Worm (Caenorhabditis elegans): ENCODE results near the gene T19C3.6.
A peak's percentile ranks its signal among the peaks of the same experiment; 100 is the strongest.

Gene T19C3.6

DNA sequence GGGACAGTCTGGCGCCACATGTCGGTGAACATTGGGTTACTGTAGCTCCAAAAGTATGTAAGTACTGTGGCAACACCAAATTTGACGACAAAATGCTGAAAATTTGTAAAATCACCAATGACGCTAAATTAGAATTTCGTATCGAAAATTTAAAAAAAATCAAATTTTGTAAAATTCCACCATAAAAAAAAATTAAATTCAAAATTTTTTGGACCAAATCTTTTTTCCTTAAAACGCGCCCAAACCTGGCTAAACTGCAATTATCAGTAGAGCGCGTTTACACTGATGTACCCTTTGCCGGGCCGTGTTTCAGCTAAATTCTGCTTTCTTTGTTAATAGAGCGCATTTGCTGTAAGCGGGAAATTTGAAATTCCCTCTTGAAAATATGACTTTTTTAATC lies at the start of gene T19C3.6:
T19C3.6 (minus strand) TSS at position 101 of the 400 bp plus-strand sequence.
- TF ChIP-seq blmp-1 (tag; optimal IDR thresholded peaks at IDR 0.05) (no peak), mab-5 (tag; optimal IDR thresholded peaks at IDR 0.05) (no peak), ztf-11 (tag; optimal IDR thresholded peaks at IDR 0.05) (no peak), unc-62 (GFP tag; optimal IDR thresholded peaks at IDR 0.05) (no peak), ham-2 (GFP tag; optimal IDR thresholded peaks at IDR 0.05) (no peak), bed-3 (GFP tag; optimal IDR thresholded peaks at IDR 0.05) (no peak), unc-39 (tag; optimal IDR thresholded peaks at IDR 0.05) (no peak), pha-4 (tag; optimal IDR thresholded peaks at IDR 0.05) (no peak), sem-2 (GFP tag; optimal IDR thresholded peaks at IDR 0.05) (no peak), unc-120 (tag; optimal IDR thresholded peaks at IDR 0.05; ENCODE audit: poor library complexity, severe bottlenecking) (no peak), ceh-43 (GFP tag; optimal IDR thresholded peaks at IDR 0.05) (no peak), ces-1 (GFP tag; optimal IDR thresholded peaks at IDR 0.05) (no peak), hlh-1 (tag; optimal IDR thresholded peaks at IDR 0.05) (no peak), nhr-12 (tag; optimal IDR thresholded peaks at IDR 0.05) (no peak), zip-8 (tag; optimal IDR thresholded peaks at IDR 0.05) (no peak), elt-3 (tag; optimal IDR thresholded peaks at IDR 0.05) (no peak), tbx-8 (GFP tag; optimal IDR thresholded peaks at IDR 0.05) (no peak), nhr-76 (tag; optimal IDR thresholded peaks at IDR 0.05) (no peak), ceh-39 (tag; optimal IDR thresholded peaks at IDR 0.05) (no peak), flh-1 (GFP tag; optimal IDR thresholded peaks at IDR 0.05) (no peak)

DNA sequence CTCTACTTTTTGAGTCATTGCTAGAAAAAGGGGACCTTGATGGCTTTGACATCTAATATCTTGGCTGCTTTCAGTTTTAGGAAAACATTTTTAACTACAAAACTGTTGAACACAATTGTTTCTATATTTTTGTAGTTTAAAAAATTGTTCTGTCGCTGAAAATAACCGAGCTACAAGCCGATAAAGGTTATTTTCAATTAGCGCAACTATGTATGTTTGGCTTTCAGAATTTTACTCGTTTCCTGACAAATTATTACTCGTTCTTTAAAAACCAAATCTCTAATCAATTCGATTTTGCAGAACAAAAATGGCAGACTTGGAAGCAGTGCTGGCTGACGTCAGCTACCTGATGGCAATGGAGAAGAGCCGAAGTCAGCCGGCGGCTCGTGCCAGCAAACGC lies 44.5 kb upstream of the T19C3.6 start, which contains the start of gene grk-2:
grk-2 (plus strand) TSS at position 301 of the 400 bp plus-strand sequence.
- TF ChIP-seq mab-5 (tag; optimal IDR thresholded peaks at IDR 0.05) (no peak), lin-13 (tag; optimal IDR thresholded peaks at IDR 0.05) (no peak), sem-2 (GFP tag; optimal IDR thresholded peaks at IDR 0.05) (no peak), ceh-43 (GFP tag; optimal IDR thresholded peaks at IDR 0.05) (no peak), lsy-2 (tag; optimal IDR thresholded peaks at IDR 0.05) (no peak), elt-1 (tag; optimal IDR thresholded peaks at IDR 0.05; ENCODE audit: borderline replicate concordance, insufficient read depth) (no peak), ceh-83 (GFP tag; optimal IDR thresholded peaks at IDR 0.05) (no peak), M03D4.4 (tag; optimal IDR thresholded peaks at IDR 0.05) (no peak), drap-1 (GFP tag; optimal IDR thresholded peaks at IDR 0.05) (no peak), nhr-76 (tag; optimal IDR thresholded peaks at IDR 0.05) (no peak), tbx-8 (GFP tag; optimal IDR thresholded peaks at IDR 0.05) (no peak), nhr-237 (tag; optimal IDR thresholded peaks at IDR 0.05) (no peak), hlh-1 (tag; optimal IDR thresholded peaks at IDR 0.05) (no peak), elt-3 (tag; optimal IDR thresholded peaks at IDR 0.05) (no peak)

DNA sequence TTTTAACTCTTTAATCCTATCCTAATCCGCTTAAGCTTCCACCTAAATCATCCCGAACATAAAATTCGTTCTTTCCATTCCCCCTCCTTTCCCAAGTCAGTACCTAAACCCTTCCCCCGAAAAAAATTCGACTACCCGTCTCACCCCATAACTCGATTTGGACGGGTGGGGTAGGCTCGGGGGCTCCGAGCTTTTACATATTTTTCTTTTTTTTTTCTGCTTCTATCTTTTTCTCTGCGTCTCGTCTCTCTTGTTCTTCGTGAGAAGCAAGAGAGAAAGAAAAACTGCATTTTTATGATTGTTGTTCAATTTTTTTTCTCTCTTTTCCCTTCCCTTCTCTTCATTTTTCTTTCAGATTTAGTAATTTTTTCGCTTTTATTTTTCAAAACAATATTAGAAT lies 44.1 kb upstream of the T19C3.6 start:
- TF ChIP-seq ces-1 (GFP tag; optimal IDR thresholded peaks at IDR 0.05) (peak; percentile 96), M03D4.4 (tag; optimal IDR thresholded peaks at IDR 0.05) (no peak)

DNA sequence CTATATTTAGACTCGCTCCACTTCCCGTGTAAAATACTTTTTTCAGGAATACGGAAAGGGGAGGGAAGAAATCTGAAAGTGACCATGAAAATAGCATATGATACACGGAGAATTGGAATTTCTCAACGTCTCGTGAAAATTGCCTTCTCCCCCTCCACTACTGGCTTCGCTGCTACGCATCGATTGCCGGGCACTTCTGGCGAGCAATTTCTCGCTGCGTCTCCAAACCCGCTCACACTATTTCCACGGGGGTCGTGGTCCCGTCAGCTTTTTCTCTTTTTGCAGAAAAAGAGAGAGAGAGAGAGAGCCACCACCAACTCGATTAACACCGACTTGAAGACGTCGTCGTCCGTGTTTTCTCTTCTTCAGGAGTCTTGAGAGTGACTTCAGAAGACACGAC lies 39.7 kb upstream of the T19C3.6 start:
- TF ChIP-seq hlh-1 (tag; optimal IDR thresholded peaks at IDR 0.05) (no peak), mep-1 (tag; optimal IDR thresholded peaks at IDR 0.05) (peak; percentile 41), ces-1 (GFP tag; optimal IDR thresholded peaks at IDR 0.05) (peak; percentile 97), unc-62 (GFP tag; optimal IDR thresholded peaks at IDR 0.05) (no peak), unc-120 (tag; optimal IDR thresholded peaks at IDR 0.05; ENCODE audit: poor library complexity, severe bottlenecking) (peak; percentile 35)

DNA sequence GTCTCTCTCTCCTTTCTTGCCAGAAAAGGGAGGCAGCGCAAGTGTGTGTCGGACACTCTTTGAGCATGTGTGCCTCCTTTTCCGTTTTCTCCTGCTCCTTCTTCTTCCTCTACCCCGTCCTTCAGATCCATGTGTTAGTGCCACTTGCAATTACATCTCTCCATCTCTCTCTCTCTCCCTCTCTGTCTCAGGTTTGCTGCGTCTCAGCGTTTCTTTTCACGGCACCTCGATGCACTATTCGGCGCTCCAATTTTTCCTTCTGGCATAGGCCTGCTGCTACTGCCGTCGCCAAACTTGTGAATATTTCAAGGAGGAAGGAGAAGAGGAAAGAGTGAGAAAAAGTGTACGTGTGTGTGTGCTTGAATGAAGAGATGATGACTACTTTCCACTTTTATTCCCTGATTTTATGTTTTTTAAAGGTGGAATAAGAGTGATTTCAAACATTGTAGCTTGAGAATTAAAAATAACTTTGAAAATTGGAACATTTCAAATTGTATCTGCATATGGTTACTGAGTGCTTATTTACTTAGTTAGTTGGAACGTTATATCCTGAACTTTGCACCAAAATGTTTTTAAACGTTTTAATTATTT lies 37.1 kb upstream of the T19C3.6 start, which contains the start of gene W02B3.3:
W02B3.3 (minus strand) TSS at position 131 of the 591 bp plus-strand sequence.
- peak; percentile 37 for TF ChIP-seq unc-120 (tag; optimal IDR thresholded peaks at IDR 0.05; ENCODE audit: poor library complexity, severe bottlenecking)
- TF ChIP-seq sptf-1 (tag; optimal IDR thresholded peaks at IDR 0.05), result no peak
- TF ChIP-seq ces-1 (GFP tag; optimal IDR thresholded peaks at IDR 0.05), result peak; percentile 93

DNA sequence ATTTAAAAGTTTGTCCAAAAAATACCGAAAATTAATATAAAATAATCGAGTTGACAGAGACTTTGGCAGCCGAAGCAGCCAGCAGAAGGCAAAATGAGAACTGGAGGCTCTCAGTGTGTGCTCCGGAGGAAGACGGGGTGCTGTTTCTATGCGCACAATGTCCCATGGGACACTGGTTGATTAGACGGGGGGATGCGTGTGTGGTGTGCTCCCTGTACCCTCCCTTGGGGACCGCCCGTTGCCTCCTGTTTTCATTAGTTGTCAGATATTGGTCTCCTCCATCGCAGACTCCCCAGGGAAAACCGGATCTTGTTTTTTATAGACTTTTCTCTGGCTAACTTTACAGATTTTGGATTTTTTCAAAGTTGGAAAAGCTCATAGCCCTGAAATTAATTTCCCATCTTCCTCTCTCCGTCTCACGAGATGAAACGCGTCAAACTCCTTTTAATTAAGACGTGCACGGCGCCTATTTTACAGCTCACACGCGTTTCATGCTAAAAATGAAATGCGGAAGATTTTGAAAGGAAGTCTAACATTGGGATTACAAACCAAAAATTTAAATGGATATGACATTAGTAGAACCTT lies 33.9 kb upstream of the T19C3.6 start, which contains the start of gene C09F5.3:
C09F5.3 (minus strand) TSS at position 94 of the 585 bp plus-strand sequence.
- TF ChIP-seq lin-13 (tag; optimal IDR thresholded peaks at IDR 0.05) (no peak), mab-5 (tag; optimal IDR thresholded peaks at IDR 0.05) (no peak), lsy-2 (tag; optimal IDR thresholded peaks at IDR 0.05) (no peak), tbx-8 (GFP tag; optimal IDR thresholded peaks at IDR 0.05) (no peak), drap-1 (GFP tag; optimal IDR thresholded peaks at IDR 0.05) (no peak), bed-3 (GFP tag; optimal IDR thresholded peaks at IDR 0.05) (no peak), elt-1 (tag; optimal IDR thresholded peaks at IDR 0.05; ENCODE audit: borderline replicate concordance, insufficient read depth) (no peak), nhr-28 (tag; optimal IDR thresholded peaks at IDR 0.05) (no peak), mls-2 (tag; optimal IDR thresholded peaks at IDR 0.05) (no peak), nhr-12 (tag; optimal IDR thresholded peaks at IDR 0.05) (no peak), snpc-4 (tag; optimal IDR thresholded peaks at IDR 0.05) (no peak), sptf-1 (tag; optimal IDR thresholded peaks at IDR 0.05) (no peak), ceh-43 (GFP tag; optimal IDR thresholded peaks at IDR 0.05) (no peak), sem-2 (GFP tag; optimal IDR thresholded peaks at IDR 0.05) (no peak), ham-2 (GFP tag; optimal IDR thresholded peaks at IDR 0.05) (no peak), flh-1 (GFP tag; optimal IDR thresholded peaks at IDR 0.05) (no peak), elt-3 (tag; optimal IDR thresholded peaks at IDR 0.05) (no peak), zip-8 (tag; optimal IDR thresholded peaks at IDR 0.05) (no peak), ceh-83 (GFP tag; optimal IDR thresholded peaks at IDR 0.05) (no peak)

Data from whole organism, mixed stage, embryonic.